Worm (Caenorhabditis elegans): ENCODE results near the gene nmy-3.

nmy-3 gene

DNA sequence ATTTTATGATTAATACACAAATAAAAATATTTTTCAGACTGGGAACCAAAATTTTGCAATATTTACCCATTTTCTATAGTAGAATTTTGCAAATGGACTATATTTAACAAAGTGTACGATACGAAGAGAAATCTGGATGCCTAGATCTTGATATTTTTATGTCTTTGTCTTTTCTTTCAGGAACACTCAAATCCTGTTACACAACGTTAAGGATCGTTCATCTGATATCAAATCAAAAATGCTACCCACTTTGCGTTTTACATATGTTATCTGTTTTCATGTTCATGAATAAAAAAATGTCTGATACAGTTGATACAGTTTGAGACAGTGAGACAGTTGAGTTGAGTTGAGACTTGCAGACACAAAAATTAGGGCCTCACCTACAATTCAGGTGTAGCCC, 22.0 kb downstream of the nmy-3 start, which contains the start of gene F49C12.1:
F49C12.1 (minus strand) TSS at position 70 of the 400 bp plus-strand sequence.
- no peak for TF ChIP-seq pha-4 (tag; optimal IDR thresholded peaks at IDR 0.05)

DNA sequence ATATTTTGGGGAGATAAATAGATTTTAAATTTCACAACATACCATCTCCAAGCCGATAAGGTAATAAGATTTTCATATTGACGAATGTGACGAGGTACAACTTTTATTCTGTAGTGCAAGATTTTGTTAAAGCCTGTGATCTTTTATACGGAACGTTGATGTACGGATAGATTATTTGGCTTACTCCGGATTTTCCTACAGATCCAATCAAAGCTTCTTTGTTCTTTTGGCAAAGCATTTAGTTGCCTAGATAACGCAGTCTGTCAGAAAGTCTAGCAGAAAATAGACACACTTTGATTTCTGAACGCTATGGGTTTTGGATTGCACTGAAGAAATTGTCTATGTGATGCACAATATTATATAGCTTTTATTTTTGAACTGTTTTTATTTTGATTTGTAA, 24.9 kb downstream of the nmy-3 start, which contains the start of gene F49C12.2:
F49C12.2 (minus strand) TSS at position 101 of the 400 bp plus-strand sequence.
- TF ChIP-seq unc-39 (tag; optimal IDR thresholded peaks at IDR 0.05) = no peak
- no peak for TF ChIP-seq snpc-4 (tag; optimal IDR thresholded peaks at IDR 0.05)
- TF ChIP-seq eor-1 (tag; optimal IDR thresholded peaks at IDR 0.05) = no peak
- TF ChIP-seq nhr-11 (tag; optimal IDR thresholded peaks at IDR 0.05) = no peak
- no peak for TF ChIP-seq lin-39 (tag; optimal IDR thresholded peaks at IDR 0.05)
- TF ChIP-seq mdl-1 (tag; optimal IDR thresholded peaks at IDR 0.05) = no peak
- no peak for TF ChIP-seq nhr-28 (tag; optimal IDR thresholded peaks at IDR 0.05)
- no peak for TF ChIP-seq unc-62 (GFP tag; optimal IDR thresholded peaks at IDR 0.05)
- TF ChIP-seq ceh-82 (tag; optimal IDR thresholded peaks at IDR 0.05) = no peak
- TF ChIP-seq R02D3.7 (tag; optimal IDR thresholded peaks at IDR 0.05) = no peak
- TF ChIP-seq ZK546.5 (tag; optimal IDR thresholded peaks at IDR 0.05) = no peak
- no peak for TF ChIP-seq nhr-12 (tag; optimal IDR thresholded peaks at IDR 0.05)
- no peak for TF ChIP-seq ceh-9 (tag; optimal IDR thresholded peaks at IDR 0.05)
- no peak for TF ChIP-seq fkh-2 (tag; optimal IDR thresholded peaks at IDR 0.05)
- TF ChIP-seq hmg-11 (tag; optimal IDR thresholded peaks at IDR 0.05) = no peak
- TF ChIP-seq egl-27 (tag; optimal IDR thresholded peaks at IDR 0.05) = no peak
- TF ChIP-seq nhr-77 (tag; optimal IDR thresholded peaks at IDR 0.05) = no peak
- TF ChIP-seq fkh-10 (GFP tag; optimal IDR thresholded peaks at IDR 0.05) = no peak

DNA sequence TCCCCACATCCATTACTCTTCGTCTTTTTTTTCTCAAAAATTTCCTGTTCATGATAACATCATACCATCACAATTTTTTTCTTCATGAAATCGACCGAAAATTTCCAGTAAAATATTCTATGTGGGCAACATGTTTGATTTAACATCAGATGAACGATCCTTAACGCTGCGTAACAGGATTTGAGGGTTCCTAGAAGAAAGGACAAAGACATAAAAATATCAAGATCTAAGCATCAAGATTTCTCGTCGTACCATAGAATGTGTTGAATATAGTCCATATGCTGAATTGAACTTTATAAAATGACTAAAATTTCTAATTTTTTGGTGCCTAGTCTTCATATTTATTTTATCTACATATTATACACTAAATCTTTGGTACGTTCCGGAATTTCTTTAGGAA, 25.8 kb downstream of the nmy-3 start, which contains the start of gene F49C12.3:
F49C12.3 (plus strand) TSS at position 301 of the 400 bp plus-strand sequence.
- TF ChIP-seq nhr-43 (tag; optimal IDR thresholded peaks at IDR 0.05; ENCODE audit: poor library complexity, severe bottlenecking) = no peak
- no peak for TF ChIP-seq snpc-4 (tag; optimal IDR thresholded peaks at IDR 0.05)
- no peak for TF ChIP-seq zag-1 (tag; optimal IDR thresholded peaks at IDR 0.05)
- no peak for TF ChIP-seq skn-1 (tag; optimal IDR thresholded peaks at IDR 0.05)
- no peak for TF ChIP-seq daf-12 (tag; optimal IDR thresholded peaks at IDR 0.05)
- no peak for TF ChIP-seq unc-62 (GFP tag; optimal IDR thresholded peaks at IDR 0.05)
- no peak for TF ChIP-seq nhr-67 (tag; optimal IDR thresholded peaks at IDR 0.05)
- no peak for TF ChIP-seq nhr-23 (tag; optimal IDR thresholded peaks at IDR 0.05)
- no peak for TF ChIP-seq nhr-25 (tag; optimal IDR thresholded peaks at IDR 0.05)
- no peak for TF ChIP-seq nhr-11 (tag; optimal IDR thresholded peaks at IDR 0.05)
- TF ChIP-seq pqm-1 (tag; optimal IDR thresholded peaks at IDR 0.05) = no peak
- TF ChIP-seq lin-39 (tag; optimal IDR thresholded peaks at IDR 0.05) = no peak
- no peak for TF ChIP-seq elt-2 (tag; optimal IDR thresholded peaks at IDR 0.05)
- TF ChIP-seq lin-15B (tag; optimal IDR thresholded peaks at IDR 0.05) = no peak
- TF ChIP-seq ZK546.5 (tag; optimal IDR thresholded peaks at IDR 0.05) = no peak
- no peak for TF ChIP-seq fos-1 (tag; optimal IDR thresholded peaks at IDR 0.05)
- TF ChIP-seq ama-1 (optimal IDR thresholded peaks at IDR 0.05) = no peak

DNA sequence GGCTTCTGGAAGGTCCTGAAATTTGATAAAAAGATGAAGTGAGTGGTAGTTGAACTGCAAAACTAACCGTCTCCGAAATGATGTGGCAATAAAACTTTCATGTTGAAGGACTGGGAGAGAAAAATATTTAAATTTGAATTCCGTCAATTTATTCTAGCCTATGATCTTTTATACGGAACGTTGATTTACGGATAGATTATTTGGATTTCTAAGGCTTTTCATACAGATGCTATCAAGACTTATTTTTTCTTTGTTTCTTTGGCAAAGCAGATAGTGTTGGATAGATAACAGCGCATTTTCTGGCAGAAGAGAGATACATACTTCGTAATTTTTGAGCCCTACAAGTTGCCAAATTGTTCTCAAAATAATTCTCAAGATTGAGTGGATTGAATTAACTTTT, 29.7 kb downstream of the nmy-3 start, which contains the start of gene F49C12.4:
F49C12.4 (minus strand) TSS at position 101 of the 400 bp plus-strand sequence.
- no peak for TF ChIP-seq mml-1 (tag; optimal IDR thresholded peaks at IDR 0.05)
- TF ChIP-seq daf-12 (tag; optimal IDR thresholded peaks at IDR 0.05) = no peak
- TF ChIP-seq tbx-2 (tag; optimal IDR thresholded peaks at IDR 0.05) = no peak
- TF ChIP-seq mdl-1 (tag; optimal IDR thresholded peaks at IDR 0.05) = no peak
- no peak for TF ChIP-seq fos-1 (tag; optimal IDR thresholded peaks at IDR 0.05)
- TF ChIP-seq nhr-77 (tag; optimal IDR thresholded peaks at IDR 0.05) = no peak
- no peak for TF ChIP-seq ceh-82 (tag; optimal IDR thresholded peaks at IDR 0.05)
- TF ChIP-seq lin-15B (tag; optimal IDR thresholded peaks at IDR 0.05) = no peak
- TF ChIP-seq nhr-12 (tag; optimal IDR thresholded peaks at IDR 0.05) = no peak
- no peak for TF ChIP-seq nhr-237 (tag; optimal IDR thresholded peaks at IDR 0.05)
- TF ChIP-seq elt-2 (tag; optimal IDR thresholded peaks at IDR 0.05) = no peak
- no peak for TF ChIP-seq ztf-4 (tag; optimal IDR thresholded peaks at IDR 0.05)

DNA sequence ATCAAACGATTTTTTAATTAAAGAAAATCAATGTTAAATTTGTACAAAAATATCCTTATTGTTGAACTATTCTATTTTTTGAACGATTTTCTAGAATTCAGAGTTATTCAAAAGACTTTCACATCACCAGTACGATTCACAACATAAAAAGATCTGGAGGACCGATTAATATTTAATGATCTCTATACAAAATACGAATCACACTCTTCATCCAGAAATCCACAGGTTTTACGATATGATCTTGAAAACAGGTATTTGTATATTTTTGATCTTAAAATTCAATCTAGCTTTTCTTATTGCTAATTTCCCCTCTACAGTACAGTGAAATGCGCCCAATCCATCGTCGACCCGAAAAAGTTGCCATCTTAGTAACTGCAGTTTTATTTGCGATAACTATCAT, 30.3 kb downstream of the nmy-3 start, which contains the start of gene F49C12.5:
F49C12.5 (plus strand) TSS at position 301 of the 400 bp plus-strand sequence.
- TF ChIP-seq ceh-9 (tag; optimal IDR thresholded peaks at IDR 0.05) = no peak
- no peak for TF ChIP-seq daf-12 (tag; optimal IDR thresholded peaks at IDR 0.05)
- no peak for TF ChIP-seq fos-1 (tag; optimal IDR thresholded peaks at IDR 0.05)
- no peak for TF ChIP-seq snpc-4 (tag; optimal IDR thresholded peaks at IDR 0.05)
- no peak for TF ChIP-seq elt-1 (tag; optimal IDR thresholded peaks at IDR 0.05)
- no peak for TF ChIP-seq nhr-11 (tag; optimal IDR thresholded peaks at IDR 0.05)
